Fruit fly (Drosophila melanogaster): ENCODE measurements around the gene CG15529.

Gene CG15529

dm6 chr3R:30170671-30171667, 19.1 kb downstream of the CG15529 start, which contains the start of gene Rsod:
Gene Rsod (minus strand): TSS chr3R:30171207.
- TF ChIP-seq EcR (GFP tag; optimal IDR thresholded peaks at IDR 0.05): no peak
- no peak for TF ChIP-seq CG8478 (optimal IDR thresholded peaks at IDR 0.05)
- TF ChIP-seq psq (optimal IDR thresholded peaks at IDR 0.05): no peak
- no peak for TF ChIP-seq Dll (optimal IDR thresholded peaks at IDR 0.05)
- TF ChIP-seq pan (optimal IDR thresholded peaks at IDR 0.05): no peak
- TF ChIP-seq usp (GFP tag; optimal IDR thresholded peaks at IDR 0.05): no peak

- TF ChIP-seq CG8478 (optimal IDR thresholded peaks at IDR 0.05) (no peak), usp (GFP tag; optimal IDR thresholded peaks at IDR 0.05) (no peak), EcR (GFP tag; optimal IDR thresholded peaks at IDR 0.05) (no peak), Dll (optimal IDR thresholded peaks at IDR 0.05) (no peak), pan (optimal IDR thresholded peaks at IDR 0.05) (no peak), psq (optimal IDR thresholded peaks at IDR 0.05) (no peak)
These were observed 22.5 kb downstream of the CG15529 start, which contains the start of gene Mlc2 for dm6 chr3R:30174160-30175002. Gene Mlc2 (minus strand): TSS chr3R:30174551.

dm6 chr3R:30175045-30175589, 23.3 kb downstream of the CG15529 start:
- TF ChIP-seq usp (GFP tag; optimal IDR thresholded peaks at IDR 0.05) (no peak), EcR (GFP tag; optimal IDR thresholded peaks at IDR 0.05) (no peak), CG8478 (optimal IDR thresholded peaks at IDR 0.05) (no peak), psq (optimal IDR thresholded peaks at IDR 0.05) (no peak), pan (optimal IDR thresholded peaks at IDR 0.05) (no peak), Dll (optimal IDR thresholded peaks at IDR 0.05) (no peak)

- no peak for TF ChIP-seq CG8478 (optimal IDR thresholded peaks at IDR 0.05)
- no peak for TF ChIP-seq Dll (optimal IDR thresholded peaks at IDR 0.05)
- TF ChIP-seq usp (GFP tag; optimal IDR thresholded peaks at IDR 0.05): no peak
- TF ChIP-seq psq (optimal IDR thresholded peaks at IDR 0.05): no peak
- TF ChIP-seq EcR (GFP tag; optimal IDR thresholded peaks at IDR 0.05): no peak
- TF ChIP-seq pan (optimal IDR thresholded peaks at IDR 0.05): no peak
These were observed 24.5 kb downstream of the CG15529 start for dm6 chr3R:30176314-30176713.

- TF ChIP-seq usp (GFP tag; optimal IDR thresholded peaks at IDR 0.05): no peak
- TF ChIP-seq Dll (optimal IDR thresholded peaks at IDR 0.05): no peak
- TF ChIP-seq pan (optimal IDR thresholded peaks at IDR 0.05): no peak
- no peak for TF ChIP-seq EcR (GFP tag; optimal IDR thresholded peaks at IDR 0.05)
- TF ChIP-seq psq (optimal IDR thresholded peaks at IDR 0.05): no peak
- no peak for TF ChIP-seq CG8478 (optimal IDR thresholded peaks at IDR 0.05)
These were observed 25.6 kb downstream of the CG15529 start, which contains the start of the genes CG1983 and CG15530 for dm6 chr3R:30177494-30177893. Gene CG1983 (minus strand): TSS chr3R:30177700. Gene CG15530 (plus strand): TSS chr3R:30177877.

dm6 chr3R:30179934-30180333, 28.1 kb downstream of the CG15529 start, which contains the start of gene Bet5:
Gene Bet5 (plus strand): TSS chr3R:30180232.
- no peak for TF ChIP-seq CG8478 (optimal IDR thresholded peaks at IDR 0.05)
- no peak for TF ChIP-seq EcR (GFP tag; optimal IDR thresholded peaks at IDR 0.05)
- TF ChIP-seq psq (optimal IDR thresholded peaks at IDR 0.05): no peak

dm6 chr3R:30183872-30184271, 32.0 kb downstream of the CG15529 start:
- TF ChIP-seq Dll (optimal IDR thresholded peaks at IDR 0.05) (no peak), usp (GFP tag; optimal IDR thresholded peaks at IDR 0.05) (no peak), CG8478 (optimal IDR thresholded peaks at IDR 0.05) (no peak), psq (optimal IDR thresholded peaks at IDR 0.05) (no peak), pan (optimal IDR thresholded peaks at IDR 0.05) (no peak), EcR (GFP tag; optimal IDR thresholded peaks at IDR 0.05) (no peak)

dm6 chr3R:30189398-30189797, 37.5 kb downstream of the CG15529 start:
- no peak for TF ChIP-seq EcR (GFP tag; optimal IDR thresholded peaks at IDR 0.05)
- no peak for TF ChIP-seq Dll (optimal IDR thresholded peaks at IDR 0.05)

- TF ChIP-seq usp (GFP tag; optimal IDR thresholded peaks at IDR 0.05) (no peak), Dll (optimal IDR thresholded peaks at IDR 0.05) (peak; percentile 18), CG8478 (optimal IDR thresholded peaks at IDR 0.05) (no peak)
These were observed 38.0 kb downstream of the CG15529 start for dm6 chr3R:30189836-30190235.

dm6 chr3R:30191047-30191446, 39.2 kb downstream of the CG15529 start, which contains the start of gene CG9747:
Gene CG9747 (minus strand): TSS chr3R:30191252.
- TF ChIP-seq pan (optimal IDR thresholded peaks at IDR 0.05): no peak
- TF ChIP-seq usp (GFP tag; optimal IDR thresholded peaks at IDR 0.05): no peak
- TF ChIP-seq EcR (GFP tag; optimal IDR thresholded peaks at IDR 0.05): no peak
- no peak for TF ChIP-seq psq (optimal IDR thresholded peaks at IDR 0.05)
- no peak for TF ChIP-seq CG8478 (optimal IDR thresholded peaks at IDR 0.05)
- TF ChIP-seq Dll (optimal IDR thresholded peaks at IDR 0.05): no peak

- TF ChIP-seq CG8478 (optimal IDR thresholded peaks at IDR 0.05): no peak
- TF ChIP-seq pan (optimal IDR thresholded peaks at IDR 0.05): peak; percentile 93
These were observed 39.6 kb downstream of the CG15529 start for dm6 chr3R:30191462-30191874.

- no peak for TF ChIP-seq EcR (GFP tag; optimal IDR thresholded peaks at IDR 0.05)
These were observed 42.0 kb downstream of the CG15529 start for dm6 chr3R:30193826-30194225.
